Fruit fly (Drosophila melanogaster) whole organism, embryonic: ENCODE data around the gene GstD4.

Experiments
- CG10543 ChIP-seq: fragments of 200-800 bp; sonication (Bioruptor generic); optimal IDR thresholded peaks from 3 replicates; lab custom pipeline; 2017; ENCODE audit warnings: missing biosample characterization, mild to moderate bottlenecking, missing genetic modification characterization, moderate library complexity
- CG12155 ChIP-seq: fragments of 200-800 bp; sonication (Bioruptor generic); optimal IDR thresholded peaks from 3 replicates; lab custom pipeline; 2016; ENCODE audit warnings: missing biosample characterization, missing genetic modification characterization
- CG14965 ChIP-seq: fragments of 200-800 bp; sonication (Bioruptor generic); optimal IDR thresholded peaks from 2 replicates; lab custom pipeline; 2016; ENCODE audit warnings: missing biosample characterization, missing genetic modification characterization, borderline replicate concordance
- CG1647 ChIP-seq: fragments of 200-800 bp; sonication (Bioruptor generic); optimal IDR thresholded peaks from 3 replicates; lab custom pipeline; 2016; ENCODE audit warnings: missing biosample characterization, missing genetic modification characterization
- CG16813 ChIP-seq: fragments of 200-800 bp; sonication (Bioruptor generic); IDR thresholded peaks from 3 replicates; pipeline ENCODE4 v1.3.6; 2022; ENCODE audit warnings: missing biosample characterization, missing genetic modification characterization; ENCODE audit not compliant: partially characterized antibody
- CG18599 ChIP-seq: fragments of 200-800 bp; sonication (Bioruptor generic); optimal IDR thresholded peaks from 3 replicates; lab custom pipeline; 2017; ENCODE audit warnings: missing biosample characterization, missing genetic modification characterization, mild to moderate bottlenecking, moderate library complexity, missing genetic modification reagents
- CG18619 ChIP-seq: fragments of 200-800 bp; sonication (Bioruptor generic); optimal IDR thresholded peaks from 3 replicates; lab custom pipeline; 2017; ENCODE audit warnings: missing biosample characterization, mild to moderate bottlenecking, missing genetic modification characterization
- CG2712 ChIP-seq: fragments of 200-800 bp; optimal IDR thresholded peaks from 3 replicates; lab custom pipeline; 2019; ENCODE audit warnings: missing biosample characterization, mild to moderate bottlenecking, missing genetic modification characterization, moderate library complexity
- CG31365 ChIP-seq: fragments of 200-800 bp; sonication (Bioruptor generic); optimal IDR thresholded peaks from 2 replicates; lab custom pipeline; 2018; ENCODE audit warnings: missing biosample characterization, mild to moderate bottlenecking, missing genetic modification characterization
- CG34422 ChIP-seq: fragments of 200-800 bp; sonication (Bioruptor generic); IDR thresholded peaks from 3 replicates; pipeline ENCODE4 v1.3.6; 2022; ENCODE audit warnings: missing biosample characterization, missing genetic modification characterization
- CG6254 ChIP-seq: fragments of 200-800 bp; sonication (Bioruptor generic); optimal IDR thresholded peaks from 3 replicates; lab custom pipeline; 2017; ENCODE audit warnings: mild to moderate bottlenecking, missing biosample characterization, missing genetic modification reagents, missing genetic modification characterization
- CG6272 ChIP-seq: fragments of 200-800 bp; sonication (Bioruptor generic); IDR thresholded peaks from 2 replicates; pipeline ENCODE4 v1.3.6; 2022; ENCODE audit warnings: missing biosample characterization, missing genetic modification characterization
- CG6854 ChIP-seq: fragments of 200-800 bp; sonication (Bioruptor generic); optimal IDR thresholded peaks from 3 replicates; lab custom pipeline; 2017; ENCODE audit warnings: missing biosample characterization, mild to moderate bottlenecking, missing genetic modification characterization
- CG7928 ChIP-seq: fragments of 200-800 bp; sonication (Bioruptor generic); optimal IDR thresholded peaks from 2 replicates; lab custom pipeline; 2017; ENCODE audit warnings: missing biosample characterization, mild to moderate bottlenecking, missing genetic modification characterization
- CG8944 ChIP-seq: fragments of 200-800 bp; sonication (Bioruptor generic); optimal IDR thresholded peaks from 3 replicates; lab custom pipeline; 2016; ENCODE audit warnings: missing biosample characterization, missing genetic modification characterization
- CG9876 ChIP-seq: fragments of 200-800 bp; sonication (Bioruptor generic); optimal IDR thresholded peaks from 2 replicates; lab custom pipeline; 2016; ENCODE audit warnings: missing biosample characterization, missing genetic modification characterization
- CoRest ChIP-seq: fragments of 200-800 bp; sonication (Bioruptor generic); optimal IDR thresholded peaks from 3 replicates; lab custom pipeline; 2018; ENCODE audit warnings: missing biosample characterization, mild to moderate bottlenecking, missing genetic modification characterization, moderate library complexity
- Dbx ChIP-seq: fragments of 200-800 bp; sonication (Bioruptor generic); IDR thresholded peaks from 3 replicates; pipeline ENCODE4 v1.3.6; 2022; ENCODE audit warnings: missing biosample characterization, missing genetic modification characterization
- Doc2 ChIP-seq: fragments of 200-800 bp; sonication (Bioruptor generic); IDR thresholded peaks from 2 replicates; pipeline ENCODE4 v1.3.6; 2022; ENCODE audit warnings: missing biosample characterization, missing genetic modification characterization
- Doc3 ChIP-seq: fragments of 200-800 bp; sonication (Bioruptor generic); IDR thresholded peaks from 3 replicates; pipeline ENCODE4 v1.3.6; 2022; ENCODE audit warnings: missing biosample characterization, missing genetic modification characterization; ENCODE audit not compliant: partially characterized antibody
- HHEX ChIP-seq: fragments of 200-800 bp; sonication (Bioruptor generic); optimal IDR thresholded peaks from 3 replicates; lab custom pipeline; 2017; ENCODE audit warnings: missing biosample characterization, mild to moderate bottlenecking, missing genetic modification characterization, missing genetic modification reagents
- HLH3B ChIP-seq: fragments of 200-800 bp; sonication (Bioruptor generic); IDR thresholded peaks from 2 replicates; pipeline ENCODE4 v1.3.6; 2022; ENCODE audit warnings: missing biosample characterization, missing genetic modification characterization
- Hand ChIP-seq: fragments of 200-800 bp; sonication (Bioruptor generic); optimal IDR thresholded peaks from 2 replicates; lab custom pipeline; 2017; ENCODE audit warnings: mild to moderate bottlenecking, missing biosample characterization, missing genetic modification reagents, missing genetic modification characterization
- HmgZ ChIP-seq: fragments of 200-800 bp; sonication (Bioruptor generic); optimal IDR thresholded peaks from 2 replicates; lab custom pipeline; 2018; ENCODE audit warnings: missing biosample characterization, mild to moderate bottlenecking, missing genetic modification characterization
- MESR4 ChIP-seq: fragments of 200-800 bp; sonication (Bioruptor generic); optimal IDR thresholded peaks from 2 replicates; lab custom pipeline; 2018; ENCODE audit warnings: missing biosample characterization, mild to moderate bottlenecking, missing genetic modification characterization, moderate library complexity
- Meics ChIP-seq: fragments of 200-800 bp; sonication (Bioruptor generic); optimal IDR thresholded peaks from 2 replicates; lab custom pipeline; 2017; ENCODE audit warnings: missing biosample characterization, mild to moderate bottlenecking, missing genetic modification characterization
- NC2β ChIP-seq: fragments of 200-800 bp; sonication (Bioruptor generic); optimal IDR thresholded peaks from 2 replicates; lab custom pipeline; 2016; ENCODE audit warnings: missing biosample characterization, missing genetic modification characterization
- Oli ChIP-seq: fragments of 200-800 bp; sonication (Bioruptor generic); optimal IDR thresholded peaks from 2 replicates; lab custom pipeline; 2018; ENCODE audit warnings: missing biosample characterization, mild to moderate bottlenecking, missing genetic modification characterization, moderate library complexity
- Ravus ChIP-seq: fragments of 200-800 bp; sonication (Bioruptor generic); IDR thresholded peaks from 2 replicates; pipeline ENCODE4 v1.3.6; 2022; ENCODE audit warnings: missing biosample characterization, missing genetic modification characterization
- ap ChIP-seq: fragments of 200-800 bp; sonication (Bioruptor generic); IDR thresholded peaks from 2 replicates; pipeline ENCODE4 v1.3.6; 2022; ENCODE audit warnings: missing biosample characterization, missing genetic modification characterization
- az2 ChIP-seq: fragments of 200-800 bp; sonication (Bioruptor generic); optimal IDR thresholded peaks from 3 replicates; lab custom pipeline; 2016; ENCODE audit warnings: missing biosample characterization, missing genetic modification characterization
- bab2 ChIP-seq: fragments of 200-800 bp; sonication (Bioruptor generic); optimal IDR thresholded peaks from 2 replicates; lab custom pipeline; 2016; ENCODE audit warnings: missing biosample characterization, missing genetic modification characterization
- bcd ChIP-seq: fragments of 200-800 bp; sonication (Bioruptor generic); optimal IDR thresholded peaks from 2 replicates; lab custom pipeline; 2017; ENCODE audit warnings: missing biosample characterization, mild to moderate bottlenecking, missing genetic modification characterization
- crc ChIP-seq: fragments of 200-800 bp; sonication (Bioruptor generic); optimal IDR thresholded peaks from 2 replicates; lab custom pipeline; 2016; ENCODE audit warnings: missing biosample characterization, missing genetic modification characterization
- dmrt11E ChIP-seq: fragments of 200-800 bp; sonication (Bioruptor generic); optimal IDR thresholded peaks from 3 replicates; lab custom pipeline; 2018; ENCODE audit warnings: missing biosample characterization, mild to moderate bottlenecking, missing genetic modification characterization, moderate library complexity
- ken ChIP-seq: fragments of 200-800 bp; sonication (Bioruptor generic); IDR thresholded peaks from 3 replicates; pipeline ENCODE4 v1.3.6; 2022; ENCODE audit warnings: missing biosample characterization, missing genetic modification characterization
- lab ChIP-seq: fragments of 200-800 bp; sonication (Bioruptor generic); optimal IDR thresholded peaks from 3 replicates; lab custom pipeline; 2017; ENCODE audit warnings: missing biosample characterization, missing genetic modification characterization, mild to moderate bottlenecking, moderate library complexity, missing genetic modification reagents
- lilli ChIP-seq: fragments of 200-800 bp; sonication (Bioruptor generic); optimal IDR thresholded peaks from 3 replicates; lab custom pipeline; 2016; ENCODE audit warnings: missing biosample characterization, missing genetic modification characterization
- lmd ChIP-seq: fragments of 200-800 bp; sonication (Bioruptor generic); IDR thresholded peaks from 2 replicates; pipeline ENCODE4 v1.3.6; 2022; ENCODE audit warnings: missing biosample characterization, missing genetic modification characterization
- lov ChIP-seq, 2 experiments: fragments of 200-800 bp in 1 of 2; fragments of >200 bp in 1 of 2; sonication (Bioruptor generic) in 1 of 2; IDR thresholded peaks in 1 of 2; optimal IDR thresholded peaks in 1 of 2; 2 replicates in 1 of 2; 3 replicates in 1 of 2; pipeline versions ENCODE4 v1.3.6 to Lab custom; 2017 to 2022; ENCODE audit warnings: missing biosample characterization in 1 of 2, missing genetic modification characterization in 1 of 2
- mam ChIP-seq: fragments of 200-800 bp; sonication (Bioruptor generic); optimal IDR thresholded peaks from 3 replicates; lab custom pipeline; 2016; ENCODE audit warnings: missing biosample characterization, missing genetic modification characterization
- otp ChIP-seq: fragments of 200-800 bp; sonication (Bioruptor generic); IDR thresholded peaks from 3 replicates; pipeline ENCODE4, ENCODE4 v1.3.6; 2022; ENCODE audit warnings: missing biosample characterization, missing genetic modification characterization
- phol ChIP-seq: fragments of 200-800 bp; sonication (Bioruptor generic); optimal IDR thresholded peaks from 3 replicates; lab custom pipeline; 2018; ENCODE audit warnings: missing biosample characterization, mild to moderate bottlenecking, missing genetic modification characterization, moderate library complexity
- ro ChIP-seq: fragments of 200-800 bp; sonication (Bioruptor generic); IDR thresholded peaks from 2 replicates; pipeline ENCODE4 v1.3.6; 2022; ENCODE audit warnings: missing biosample characterization, missing genetic modification characterization
- sna ChIP-seq: fragments of 200-800 bp; sonication (Bioruptor generic); IDR thresholded peaks from 2 replicates; pipeline ENCODE4 v1.3.6; 2022; ENCODE audit warnings: missing biosample characterization, missing genetic modification characterization; ENCODE audit not compliant: partially characterized antibody
- sob ChIP-seq: fragments of 200-800 bp; sonication (Bioruptor generic); IDR thresholded peaks from 2 replicates; pipeline ENCODE4 v1.3.6; 2022; ENCODE audit warnings: missing biosample characterization, missing genetic modification characterization
- tgo ChIP-seq: fragments of 200-800 bp; sonication (Bioruptor generic); IDR thresholded peaks from 3 replicates; pipeline ENCODE4 v1.3.6; 2022; ENCODE audit warnings: missing biosample characterization, missing genetic modification characterization
- tna ChIP-seq: fragments of 200-800 bp; sonication (Bioruptor generic); IDR thresholded peaks from 2 replicates; pipeline ENCODE4 v1.3.6; 2022; ENCODE audit warnings: missing biosample characterization, missing genetic modification characterization; ENCODE audit not compliant: partially characterized antibody
- wdn ChIP-seq: fragments of 200-800 bp; sonication (Bioruptor generic); IDR thresholded peaks from 2 replicates; pipeline ENCODE4 v1.3.6; 2022; ENCODE audit warnings: missing biosample characterization, missing genetic modification characterization
- zen ChIP-seq: fragments of 200-800 bp; sonication (Bioruptor generic); optimal IDR thresholded peaks from 3 replicates; lab custom pipeline; 2018; ENCODE audit warnings: missing biosample characterization, mild to moderate bottlenecking, missing genetic modification characterization, moderate library complexity

GstD4 gene

DNA sequence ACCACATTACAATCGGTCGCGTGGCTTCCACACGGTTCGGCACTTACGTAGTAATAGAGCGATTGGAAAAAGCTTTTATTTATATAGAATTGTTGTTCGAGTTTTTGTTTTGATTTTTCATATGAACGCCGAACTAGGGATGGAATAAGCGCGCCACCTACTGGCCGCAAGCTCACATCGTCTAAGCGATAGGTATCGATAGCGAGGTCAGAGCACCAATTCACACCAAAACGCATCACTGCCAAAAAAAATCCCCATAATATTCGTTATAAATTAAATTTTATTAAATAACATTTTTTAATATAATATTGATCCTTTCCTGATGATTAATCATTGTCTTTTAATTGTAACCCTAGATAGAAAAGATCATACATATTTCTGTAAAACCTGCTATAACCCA lies 23.4 kb upstream of the GstD4 start, which contains the start of gene CG10038 (continued):
- TF ChIP-seq CG6854 (GFP tag; lab: Kevin White, UChicago) (no peak), CG31365 (tag; lab: Kevin White, UChicago) (no peak), crc (GFP tag; lab: Kevin White, UChicago) (no peak), CG12155 (peak; percentile 12), lab (GFP tag; lab: Kevin White, UChicago) (no peak), sna (GFP tag; lab: Robert Waterston, UW) (peak; percentile 89), CG18619 (GFP tag; lab: Kevin White, UChicago) (no peak), CG2712 (tag; lab: Kevin White, UChicago) (peak; percentile 61), CG8944 (GFP tag; lab: Kevin White, UChicago) (no peak), CG7928 (GFP tag; lab: Kevin White, UChicago) (peak; percentile 47), CG18599 (GFP tag; lab: Kevin White, UChicago) (no peak), wdn (GFP tag; lab: Robert Waterston, UW) (no peak), Dbx (peak; percentile 59; the same call in 2 of the 3 replicates), Meics (peak; percentile 35), phol (tag; lab: Kevin White, UChicago) (peak; percentile 53), zen (tag; lab: Kevin White, UChicago) (no peak), CG16813 (GFP tag; lab: Robert Waterston, UW) (peak; percentile 93), lov (optimal IDR thresholded peaks at IDR 0.05; lab: Kevin White, UChicago) (no peak), lov (GFP tag; IDR thresholded peaks at IDR 0.05; lab: Robert Waterston, UW) (no peak), ro (GFP tag; lab: Robert Waterston, UW) (peak; percentile 25; the same call in 1 of the 2 replicates), Oli (tag; lab: Kevin White, UChicago) (no peak), ken (GFP tag; lab: Robert Waterston, UW) (no peak), dmrt11E (tag; lab: Kevin White, UChicago) (no peak), tgo (GFP tag; lab: Robert Waterston, UW) (no peak), CG1647 (peak; percentile 52), mam (GFP tag; lab: Kevin White, UChicago) (peak; percentile 45), HmgZ (tag; lab: Kevin White, UChicago) (peak; percentile 76), CG34422 (GFP tag; lab: Robert Waterston, UW) (peak; percentile 60; the same call in 2 of the 3 replicates), CG14965 (GFP tag; lab: Kevin White, UChicago) (no peak), sob (GFP tag; lab: Robert Waterston, UW) (peak; percentile 56; the same call in 1 of the 2 replicates), CG6254 (GFP tag; lab: Kevin White, UChicago) (no peak), tna (peak; percentile 91), HLH3B (no peak), CoRest (tag; lab: Kevin White, UChicago) (peak; percentile 78), Doc2 (GFP tag; lab: Robert Waterston, UW) (no peak), Hand (GFP tag; lab: Kevin White, UChicago) (no peak), lilli (GFP tag; lab: Kevin White, UChicago) (peak; percentile 59), CG9876 (GFP tag; lab: Kevin White, UChicago) (peak; percentile 14), NC2β (GFP tag; lab: Kevin White, UChicago) (no peak), ap (no peak), Doc3 (GFP tag; lab: Robert Waterston, UW) (peak; percentile 91), lmd (no peak), HHEX (GFP tag; lab: Kevin White, UChicago) (no peak), bab2 (no peak), CG10543 (GFP tag; lab: Kevin White, UChicago) (no peak), Ravus (GFP tag; lab: Robert Waterston, UW) (no peak), CG6272 (peak; percentile 68), az2 (GFP tag; lab: Kevin White, UChicago) (peak; percentile 41), MESR4 (peak; percentile 10), otp (GFP tag; lab: Robert Waterston, UW) (no peak), bcd (GFP tag; lab: Kevin White, UChicago) (peak; percentile 41)
